Fruit fly (Drosophila melanogaster) Kc167 (cell line): ENCODE data around the gene CG31904.

Experiments
- Myc ChIP-seq: fragments of >200 bp; optimal IDR thresholded peaks from 2 replicates; lab custom pipeline; 2017; ENCODE audit warnings: missing external identifiers
- Sin3A ChIP-seq: fragments of >200 bp; optimal IDR thresholded peaks from 2 replicates; lab custom pipeline; 2018; ENCODE audit warnings: missing external identifiers
- h ChIP-seq: fragments of >200 bp; optimal IDR thresholded peaks from 3 replicates; lab custom pipeline; 2018; ENCODE audit warnings: missing external identifiers
- insv ChIP-seq: fragments of >200 bp; optimal IDR thresholded peaks from 3 replicates; lab custom pipeline; 2018; ENCODE audit warnings: missing external identifiers
- psq ChIP-seq: fragments of >200 bp; optimal IDR thresholded peaks from 2 replicates; lab custom pipeline; 2017; ENCODE audit warnings: missing external identifiers
- ttk ChIP-seq: sonication (Bioruptor generic); optimal IDR thresholded peaks from 2 replicates; lab custom pipeline; 2017; ENCODE audit warnings: missing external identifiers

CG31904 gene

DNA sequence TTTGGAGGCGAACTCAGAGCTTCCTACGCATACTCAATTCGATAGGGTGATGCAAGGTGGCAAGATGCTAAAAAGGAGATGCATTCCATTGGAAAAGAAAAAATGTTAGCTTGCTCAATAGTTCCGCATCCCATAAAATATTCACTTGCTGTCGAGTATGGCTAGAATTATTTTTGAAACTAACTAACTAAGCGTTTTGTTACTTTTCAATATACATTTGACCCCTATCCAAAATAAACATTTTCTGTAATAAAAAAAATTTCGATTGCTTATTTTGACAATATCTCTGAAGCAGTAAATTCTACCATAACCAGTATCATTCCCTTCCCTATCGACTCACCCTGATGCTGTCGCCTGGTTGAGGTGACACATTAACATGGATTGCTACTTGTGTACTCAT lies 35.1 kb downstream of the CG31904 start:
- TF ChIP-seq Myc (lab: Kevin White, UChicago) (no peak), insv (lab: Kevin White, UChicago) (no peak), h (lab: Kevin White, UChicago) (no peak), Sin3A (lab: Kevin White, UChicago) (no peak), ttk (no peak), psq (lab: Kevin White, UChicago) (no peak)

DNA sequence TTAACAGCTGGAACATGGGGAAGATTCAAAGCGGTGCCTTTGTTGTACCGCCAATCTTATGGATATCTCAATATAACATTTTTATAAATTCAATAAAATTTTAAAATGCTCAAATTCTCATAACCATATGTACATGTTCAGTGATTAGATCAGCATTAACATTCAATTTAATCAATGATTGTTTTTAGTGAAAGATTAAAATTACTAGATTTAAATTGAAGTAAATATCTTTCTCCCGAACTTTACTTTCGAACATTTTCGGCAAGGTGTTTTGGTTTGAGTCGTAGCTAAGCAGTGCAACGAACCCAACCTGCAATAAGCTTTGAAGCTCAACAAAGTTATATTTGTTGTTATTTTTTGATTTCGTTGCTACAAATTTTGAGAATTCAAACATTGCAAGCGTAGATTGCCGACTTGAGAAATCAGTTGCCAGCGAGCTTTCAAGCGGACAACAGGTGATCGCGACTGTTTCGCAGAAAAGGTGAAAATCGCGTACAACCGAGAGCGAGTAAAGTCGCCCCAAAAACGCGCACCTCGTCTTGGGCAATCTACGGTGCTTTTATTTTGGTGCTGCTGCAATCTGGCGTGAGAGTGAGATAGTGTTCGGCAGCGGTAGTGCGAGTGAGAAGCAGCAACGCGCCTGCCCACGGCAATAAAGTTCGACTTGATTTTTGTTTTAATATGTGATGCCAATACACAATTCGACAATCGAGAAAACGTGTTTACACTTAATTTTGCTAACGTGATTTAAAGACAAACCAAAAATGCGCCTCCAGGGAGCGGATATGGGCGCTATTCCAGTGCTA lies 36.0 kb downstream of the CG31904 start, which contains the start of gene Tep3:
Tep3 (plus strand) TSS at position 423 of the 806 bp plus-strand sequence.
- no peak for TF ChIP-seq Myc (lab: Kevin White, UChicago)
- TF ChIP-seq h (lab: Kevin White, UChicago) = no peak
- TF ChIP-seq psq (lab: Kevin White, UChicago) = no peak
- no peak for TF ChIP-seq ttk
- TF ChIP-seq Sin3A (lab: Kevin White, UChicago) = no peak
- TF ChIP-seq insv (lab: Kevin White, UChicago) = no peak

DNA sequence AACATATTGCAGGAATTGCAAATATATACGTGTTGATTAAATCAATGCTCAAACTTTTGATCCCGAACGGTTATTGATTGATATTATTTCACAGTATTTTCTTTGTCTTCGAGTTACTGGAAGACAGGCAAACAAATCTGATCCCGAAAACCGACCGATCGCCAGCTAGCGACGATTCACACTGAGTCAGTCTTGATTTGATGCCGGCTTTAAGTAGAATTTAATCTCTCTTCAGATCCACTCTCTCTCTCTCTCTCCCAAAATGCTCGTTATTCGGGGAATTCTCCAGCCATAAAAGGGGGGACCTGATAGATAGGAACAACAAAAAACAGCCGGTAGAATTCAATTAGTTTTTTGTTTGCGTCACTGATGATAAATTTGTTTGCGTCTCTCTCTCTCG lies 37.2 kb downstream of the CG31904 start, which contains the start of gene Tep2:
Tep2 (minus strand) TSS at position 185 of the 400 bp plus-strand sequence.
- no peak for TF ChIP-seq psq (lab: Kevin White, UChicago)
- TF ChIP-seq Myc (lab: Kevin White, UChicago) = no peak
- TF ChIP-seq h (lab: Kevin White, UChicago) = no peak
- TF ChIP-seq insv (lab: Kevin White, UChicago) = no peak
- TF ChIP-seq Sin3A (lab: Kevin White, UChicago) = no peak
- TF ChIP-seq ttk = no peak

dm6 chr2L:7692583-7693080 lies 46.0 kb downstream of the CG31904 start, which contains the start of the genes CG7025 and CG43235:
TSS of gene CG7025 (minus strand) at chr2L:7692683.
TSS of gene CG43235 (plus strand) at chr2L:7693030.
- no peak for TF ChIP-seq Myc (lab: Kevin White, UChicago)
- TF ChIP-seq ttk = no peak
- no peak for TF ChIP-seq psq (lab: Kevin White, UChicago)
- no peak for TF ChIP-seq Sin3A (lab: Kevin White, UChicago)
- no peak for TF ChIP-seq insv (lab: Kevin White, UChicago)
- TF ChIP-seq h (lab: Kevin White, UChicago) = no peak

DNA sequence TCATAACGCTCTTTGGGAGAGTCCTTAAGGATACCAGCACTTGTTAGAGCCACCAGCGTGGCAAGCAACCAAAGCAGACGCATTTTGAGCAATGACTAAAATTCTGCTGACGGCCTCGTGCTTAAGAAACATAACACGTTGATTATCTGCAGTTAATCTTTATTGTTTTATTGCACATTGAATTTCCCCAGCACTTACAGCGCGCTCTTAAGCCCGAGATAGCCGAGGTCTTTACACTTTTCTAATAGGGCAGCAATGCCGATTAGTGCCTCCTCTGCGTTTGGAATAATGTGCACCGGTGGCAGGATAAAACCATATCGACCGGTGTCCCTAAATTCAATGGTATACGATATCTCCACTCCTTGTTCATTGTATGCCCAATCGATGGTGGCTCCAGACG lies 47.6 kb downstream of the CG31904 start, which contains the start of gene CG18585:
CG18585 (minus strand) TSS at position 101 of the 400 bp plus-strand sequence.
- TF ChIP-seq psq (lab: Kevin White, UChicago) (no peak), insv (lab: Kevin White, UChicago) (no peak), ttk (no peak), Sin3A (lab: Kevin White, UChicago) (no peak), Myc (lab: Kevin White, UChicago) (no peak), h (lab: Kevin White, UChicago) (no peak)

DNA sequence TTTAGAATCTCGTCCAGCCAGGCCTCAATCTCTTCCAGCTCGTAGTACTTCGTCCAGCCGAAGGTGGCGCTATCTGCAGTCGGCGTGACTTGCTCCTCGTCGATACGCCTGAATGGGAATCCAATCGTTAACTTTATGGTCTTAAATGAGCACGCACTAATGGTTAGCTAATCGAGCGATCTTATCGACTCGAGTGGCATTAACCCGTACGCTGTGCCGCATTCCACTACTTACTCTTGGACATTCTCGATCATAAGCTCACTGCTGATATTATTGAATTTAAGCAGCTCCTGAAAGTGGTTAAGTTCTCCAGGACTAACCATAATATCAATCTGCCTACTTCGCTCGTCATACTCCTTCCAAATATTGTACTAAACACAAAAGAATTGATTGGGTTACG lies 48.2 kb downstream of the CG31904 start:
- TF ChIP-seq ttk = no peak
- TF ChIP-seq psq (lab: Kevin White, UChicago) = no peak
- no peak for TF ChIP-seq Myc (lab: Kevin White, UChicago)
- TF ChIP-seq Sin3A (lab: Kevin White, UChicago) = no peak
- TF ChIP-seq insv (lab: Kevin White, UChicago) = no peak
- TF ChIP-seq h (lab: Kevin White, UChicago) = no peak

dm6 chr2L:7685290-7685689 lies 53.3 kb downstream of the CG31904 start:
- TF ChIP-seq h (lab: Kevin White, UChicago) (no peak), Myc (lab: Kevin White, UChicago) (no peak), psq (lab: Kevin White, UChicago) (no peak), Sin3A (lab: Kevin White, UChicago) (no peak), insv (lab: Kevin White, UChicago) (no peak), ttk (no peak)
